Worm (Caenorhabditis elegans): ENCODE measurements around the gene F23B2.10.

The F23B2.10 gene

ce11 chrIV:9104071-9105016 is 49.8 kb downstream of the F23B2.10 start, which contains the start of the genes C01F6.14 and fem-3:
TSS of gene C01F6.14 (minus strand) at chrIV:9104121.
TSS of gene fem-3 (plus strand) at chrIV:9104966.
- no peak for TF ChIP-seq unc-120 (tag; optimal IDR thresholded peaks at IDR 0.05; ENCODE audit: poor library complexity, severe bottlenecking)
- TF ChIP-seq ham-2 (GFP tag; optimal IDR thresholded peaks at IDR 0.05), result no peak
- TF ChIP-seq lin-13 (tag; optimal IDR thresholded peaks at IDR 0.05), result no peak
- TF ChIP-seq lin-32 (GFP tag; optimal IDR thresholded peaks at IDR 0.05), result no peak
- TF ChIP-seq lsy-2 (tag; optimal IDR thresholded peaks at IDR 0.05), result no peak
- peak; percentile 6 for TF ChIP-seq mab-5 (tag; optimal IDR thresholded peaks at IDR 0.05)

All from whole organism, mixed stage, embryonic.